Worm (Caenorhabditis elegans) whole organism, L4 larva: ENCODE measurements around the gene smu-2.

ENCODE experiments used
- D1046.2 ChIP-seq: fragments of 200-800 bp; sonication (Bioruptor generic); IDR thresholded peaks from 2 replicates; pipeline ENCODE4 v1.3.6; 2022; ENCODE audit warnings: missing genetic modification characterization, missing compliant biosample characterization
- F26F4.8 ChIP-seq: fragments of 200-800 bp; sonication (Bioruptor generic); conservative IDR thresholded peaks from 2 replicates; pipeline ENCODE4 v1.3.6; 2022; ENCODE audit warnings: missing genetic modification characterization, missing compliant biosample characterization
- F49E8.2 ChIP-seq: sonication (generic microtip); optimal IDR thresholded peaks from 2 replicates; lab custom pipeline; 2016; ENCODE audit warnings: missing compliant biosample characterization, mild to moderate bottlenecking, missing genetic modification characterization, borderline replicate concordance
- R02D3.7 ChIP-seq: fragments of 150-350 bp; sonication (generic microtip); optimal IDR thresholded peaks from 3 replicates; lab custom pipeline; 2014; ENCODE audit warnings: missing biosample characterization, missing genetic modification characterization
- T26A8.4 ChIP-seq: fragments of 200-800 bp; sonication (Bioruptor generic); IDR thresholded peaks from 2 replicates; pipeline ENCODE4 v1.3.6; 2022; ENCODE audit warnings: missing genetic modification characterization, missing compliant biosample characterization
- Y105C5A.15 ChIP-seq: fragments of 200-800 bp; sonication (Bioruptor generic); IDR thresholded peaks from 2 replicates; pipeline ENCODE4 v1.3.6; 2022; ENCODE audit warnings: missing genetic modification characterization, missing compliant biosample characterization
- Y75B8A.6 ChIP-seq: fragments of 200-800 bp; sonication (Bioruptor generic); IDR thresholded peaks from 2 replicates; pipeline ENCODE4 v1.3.6; 2022; ENCODE audit warnings: missing genetic modification reagents, missing genetic modification characterization, missing compliant biosample characterization
- ZK546.5 ChIP-seq, 2 experiments: sonication (generic microtip); optimal IDR thresholded peaks; 2 replicates each; lab custom pipeline; 2017; ENCODE audit warnings: missing biosample characterization in 2 of 2, missing genetic modification characterization in 2 of 2
- aha-1 ChIP-seq: fragments of 150-350 bp; peaks from one replicate; lab custom pipeline; 2014; ENCODE audit warnings: missing biosample characterization, missing genetic modification characterization
- aly-2 ChIP-seq: sonication (generic microtip); optimal IDR thresholded peaks from 2 replicates; lab custom pipeline; 2018; ENCODE audit warnings: missing biosample characterization, missing genetic modification characterization
- ceh-20 ChIP-seq: fragments of 200-800 bp; sonication (Bioruptor generic); IDR thresholded peaks from 2 replicates; pipeline ENCODE4 v1.3.6; 2022; ENCODE audit warnings: missing genetic modification reagents, missing genetic modification characterization, missing compliant biosample characterization
- ceh-32 ChIP-seq: sonication (generic microtip); optimal IDR thresholded peaks from 2 replicates; lab custom pipeline; 2016; ENCODE audit warnings: mild to moderate bottlenecking, missing genetic modification characterization, missing compliant biosample characterization; ENCODE audit not compliant: poor library complexity
- ces-1 ChIP-seq: fragments of 150-350 bp; sonication (generic microtip); optimal IDR thresholded peaks from 4 replicates; lab custom pipeline; 2014; ENCODE audit warnings: missing biosample characterization, missing genetic modification reagents, missing genetic modification characterization
- cey-2 ChIP-seq: sonication (generic microtip); optimal IDR thresholded peaks from 3 replicates; lab custom pipeline; 2017; ENCODE audit warnings: missing genetic modification characterization, mild to moderate bottlenecking, missing compliant biosample characterization, antibody characterized with exemption, borderline replicate concordance; ENCODE audit not compliant: insufficient read depth
- ctbp-1 ChIP-seq: fragments of 200-800 bp; sonication (Bioruptor generic); IDR thresholded peaks from 2 replicates; pipeline ENCODE4 v1.3.6; 2022; ENCODE audit warnings: missing genetic modification reagents, missing genetic modification characterization, missing compliant biosample characterization
- daf-12 ChIP-seq: fragments of 150-350 bp; optimal IDR thresholded peaks from 2 replicates; lab custom pipeline; 2014; ENCODE audit warnings: missing biosample characterization, missing genetic modification reagents, missing genetic modification characterization
- dmd-6 ChIP-seq: fragments of 200-800 bp; sonication (Bioruptor generic); IDR thresholded peaks from 2 replicates; pipeline ENCODE4 v1.3.6; 2022; ENCODE audit warnings: missing genetic modification reagents, missing genetic modification characterization, missing compliant biosample characterization
- dmd-8 ChIP-seq: fragments of 200-800 bp; sonication (Bioruptor generic); IDR thresholded peaks from 2 replicates; pipeline ENCODE4 v1.3.6; 2022; ENCODE audit warnings: missing genetic modification characterization, missing compliant biosample characterization
- dmd-9 ChIP-seq: fragments of 200-800 bp; sonication (Bioruptor generic); IDR thresholded peaks from 2 replicates; pipeline ENCODE4 v1.3.6; 2022; ENCODE audit warnings: missing genetic modification reagents, missing genetic modification characterization, missing compliant biosample characterization
- dpl-1 ChIP-seq: fragments of 150-350 bp; optimal IDR thresholded peaks from 2 replicates; lab custom pipeline; 2014; ENCODE audit warnings: missing biosample characterization, missing genetic modification reagents, missing genetic modification characterization
- egl-27 ChIP-seq: sonication (generic microtip); optimal IDR thresholded peaks from 3 replicates; lab custom pipeline; 2017; ENCODE audit warnings: missing biosample characterization, missing genetic modification reagents, missing genetic modification characterization
- egl-43 ChIP-seq: fragments of 200-800 bp; sonication (Bioruptor generic); IDR thresholded peaks from 2 replicates; pipeline ENCODE4 v1.3.6; 2022; ENCODE audit warnings: missing genetic modification reagents, missing genetic modification characterization, missing compliant biosample characterization
- fkh-10 ChIP-seq: fragments of 150-350 bp; optimal IDR thresholded peaks from 2 replicates; lab custom pipeline; 2014; ENCODE audit warnings: missing biosample characterization, missing genetic modification reagents, missing genetic modification characterization
- hlh-11 ChIP-seq: fragments of 200-800 bp; sonication (Bioruptor generic); optimal IDR thresholded peaks from 2 replicates; lab custom pipeline; 2018; ENCODE audit warnings: mild to moderate bottlenecking, missing genetic modification characterization, missing compliant biosample characterization
- hmg-1.1 ChIP-seq: fragments of 200-800 bp; sonication (Bioruptor generic); IDR thresholded peaks from 2 replicates; pipeline ENCODE4 v1.3.6; 2022; ENCODE audit warnings: missing genetic modification reagents, missing genetic modification characterization, missing compliant biosample characterization
- lin-15B ChIP-seq: fragments of 150-350 bp; sonication (generic microtip); optimal IDR thresholded peaks from 3 replicates; lab custom pipeline; 2014; ENCODE audit warnings: missing biosample characterization, missing genetic modification characterization
- lin-29 ChIP-seq: fragments of 200-800 bp; sonication (Bioruptor generic); IDR thresholded peaks from 2 replicates; pipeline ENCODE4 v1.3.6; 2022; ENCODE audit warnings: missing genetic modification reagents, missing genetic modification characterization, missing compliant biosample characterization
- lin-38 ChIP-seq: fragments of 200-800 bp; sonication (Bioruptor generic); IDR thresholded peaks from 2 replicates; pipeline ENCODE4 v1.3.6; 2022; ENCODE audit warnings: missing genetic modification reagents, missing genetic modification characterization, missing compliant biosample characterization
- lin-39 ChIP-seq: fragments of 150-350 bp; optimal IDR thresholded peaks from 2 replicates; lab custom pipeline; 2014; ENCODE audit warnings: missing biosample characterization, missing genetic modification reagents, missing genetic modification characterization
- lir-3 ChIP-seq: sonication (generic microtip); optimal IDR thresholded peaks from 2 replicates; lab custom pipeline; 2016; ENCODE audit warnings: mild to moderate bottlenecking, missing genetic modification characterization, missing compliant biosample characterization
- madf-9 ChIP-seq: fragments of 200-800 bp; sonication (Bioruptor generic); conservative IDR thresholded peaks from 2 replicates; pipeline ENCODE4 v1.3.6; 2022; ENCODE audit warnings: missing genetic modification reagents, missing genetic modification characterization, missing compliant biosample characterization
- mdl-1 ChIP-seq, 2 experiments: fragments of 150-350 bp in 1 of 2; sonication (generic microtip) in 1 of 2; optimal IDR thresholded peaks; 2 replicates each; lab custom pipeline; 2014 to 2017; ENCODE audit warnings: missing biosample characterization in 2 of 2, missing genetic modification characterization in 2 of 2
- mep-1 ChIP-seq: fragments of 150-350 bp; sonication (generic microtip); optimal IDR thresholded peaks from 3 replicates; lab custom pipeline; 2014; ENCODE audit warnings: missing biosample characterization, missing genetic modification characterization
- mxl-3 ChIP-seq: fragments of 200-800 bp; sonication (Bioruptor generic); optimal IDR thresholded peaks from 2 replicates; lab custom pipeline; 2018; ENCODE audit warnings: mild to moderate bottlenecking, missing genetic modification characterization, missing compliant biosample characterization
- nhr-10 ChIP-seq: fragments of 150-350 bp; optimal IDR thresholded peaks from 2 replicates; lab custom pipeline; 2014; ENCODE audit warnings: missing biosample characterization, missing genetic modification characterization
- nhr-25 ChIP-seq: sonication (generic microtip); optimal IDR thresholded peaks from 2 replicates; lab custom pipeline; 2017; ENCODE audit warnings: missing genetic modification characterization, mild to moderate bottlenecking, missing compliant biosample characterization, antibody characterized with exemption, moderate library complexity, borderline replicate concordance; ENCODE audit not compliant: insufficient read depth
- nhr-28 ChIP-seq: fragments of 150-350 bp; optimal IDR thresholded peaks from 2 replicates; lab custom pipeline; 2014; ENCODE audit warnings: missing biosample characterization, missing genetic modification characterization
- nhr-41 ChIP-seq: fragments of 200-800 bp; sonication (Bioruptor generic); IDR thresholded peaks from 2 replicates; pipeline ENCODE4 v1.3.6; 2022; ENCODE audit warnings: missing genetic modification reagents, missing genetic modification characterization, missing compliant biosample characterization
- nhr-42 ChIP-seq: fragments of 200-800 bp; sonication (Bioruptor generic); IDR thresholded peaks from 2 replicates; pipeline ENCODE4 v1.3.6; 2022; ENCODE audit warnings: missing genetic modification characterization, missing compliant biosample characterization
- nhr-6 ChIP-seq: fragments of 150-350 bp; optimal IDR thresholded peaks from 2 replicates; lab custom pipeline; 2014; ENCODE audit warnings: missing biosample characterization, missing genetic modification characterization
- pha-4 ChIP-seq, 2 experiments: fragments of 150-350 bp in 1 of 2; fragments of 200-800 bp in 1 of 2; sonication (Bioruptor generic) in 1 of 2; IDR thresholded peaks in 1 of 2; optimal IDR thresholded peaks in 1 of 2; 2 replicates each; pipeline versions ENCODE4 v1.3.6 to Lab custom; 2014 to 2022; ENCODE audit warnings: missing genetic modification characterization in 2 of 2, missing genetic modification reagents in 2 of 2, missing biosample characterization in 1 of 2, missing compliant biosample characterization in 1 of 2
- php-3 ChIP-seq: fragments of 200-800 bp; sonication (Bioruptor generic); IDR thresholded peaks from 2 replicates; pipeline ENCODE4 v1.3.6; 2022; ENCODE audit warnings: missing genetic modification reagents, missing genetic modification characterization, missing compliant biosample characterization
- rbr-2 ChIP-seq: sonication (generic microtip); optimal IDR thresholded peaks from 2 replicates; lab custom pipeline; 2016; ENCODE audit warnings: missing genotype, missing genetic modification characterization, missing compliant biosample characterization
- sdz-12 ChIP-seq: fragments of 200-800 bp; sonication (Bioruptor generic); optimal IDR thresholded peaks from 2 replicates; lab custom pipeline; 2018; ENCODE audit warnings: mild to moderate bottlenecking, missing genetic modification characterization, missing compliant biosample characterization
- snpc-1.2 ChIP-seq: fragments of 200-800 bp; sonication (Bioruptor generic); IDR thresholded peaks from 2 replicates; pipeline ENCODE4 v1.3.6; 2022; ENCODE audit warnings: missing genetic modification reagents, missing genetic modification characterization, missing compliant biosample characterization
- vab-7 ChIP-seq: fragments of 200-800 bp; sonication (Bioruptor generic); IDR thresholded peaks from 2 replicates; pipeline ENCODE4 v1.3.6; 2022; ENCODE audit warnings: missing genetic modification reagents, missing genetic modification characterization, missing compliant biosample characterization
- zfp-2 ChIP-seq: sonication (generic microtip); optimal IDR thresholded peaks from 2 replicates; lab custom pipeline; 2016; ENCODE audit warnings: mild to moderate bottlenecking, missing genetic modification characterization, missing compliant biosample characterization
- zfp-3 ChIP-seq: fragments of 200-800 bp; sonication (Bioruptor generic); conservative IDR thresholded peaks from 2 replicates; pipeline ENCODE4 v1.3.6; 2022; ENCODE audit warnings: missing genetic modification reagents, missing genetic modification characterization, missing compliant biosample characterization
- ztf-11 ChIP-seq: fragments of 150-350 bp; optimal IDR thresholded peaks from 2 replicates; lab custom pipeline; 2014; ENCODE audit warnings: missing biosample characterization, missing genetic modification characterization
- ztf-7 ChIP-seq: fragments of 150-350 bp; optimal IDR thresholded peaks from 2 replicates; lab custom pipeline; 2014; ENCODE audit warnings: missing biosample characterization, missing genetic modification characterization

smu-2 gene

DNA sequence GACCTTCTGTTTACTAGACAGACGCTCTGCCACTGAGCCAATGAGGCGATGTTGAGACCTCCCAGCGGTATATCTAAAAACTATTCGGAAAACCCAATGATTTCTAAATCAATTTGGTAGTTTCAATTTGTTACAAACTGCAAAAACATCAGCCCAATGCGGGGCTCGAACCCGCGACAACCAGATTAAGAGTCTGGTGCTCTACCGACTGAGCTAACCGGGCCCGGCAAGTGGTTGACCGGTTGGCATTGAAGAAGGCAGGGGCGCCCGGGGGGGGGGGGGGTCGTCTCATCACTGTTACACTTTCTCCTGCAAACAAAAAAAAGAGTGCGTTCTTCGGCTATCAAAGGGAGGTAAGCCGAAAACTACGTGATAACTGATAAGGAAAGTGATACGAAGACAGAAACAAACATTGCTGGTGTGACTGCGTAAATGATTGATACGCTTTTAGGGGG, 42.9 kb upstream of the smu-2 start (continued):
- TF ChIP-seq dmd-8 (GFP tag; lab: Robert Waterston, UW) (peak; percentile 91), daf-12 (tag; lab: Kevin White, UChicago) (no peak), zfp-3 (peak; percentile 73; the same call in 1 of the 2 replicates), D1046.2 (GFP tag; lab: Robert Waterston, UW) (peak; percentile 77; the same call in 1 of the 2 replicates), nhr-42 (no peak), mxl-3 (GFP tag; lab: Kevin White, UChicago) (peak; percentile 38), ztf-7 (tag; lab: Kevin White, UChicago) (no peak), aly-2 (tag; lab: Kevin White, UChicago) (no peak), Y75B8A.6 (GFP tag; lab: Robert Waterston, UW) (no peak; the same call in 1 of the 2 replicates), fkh-10 (GFP tag; lab: Kevin White, UChicago) (no peak), nhr-6 (tag; lab: Kevin White, UChicago) (no peak), dmd-6 (GFP tag; lab: Robert Waterston, UW) (peak; percentile 81), pha-4 (GFP tag; IDR thresholded peaks at IDR 0.05; lab: Robert Waterston, UW) (peak; percentile 85), pha-4 (tag; optimal IDR thresholded peaks at IDR 0.05; lab: Kevin White, UChicago) (no peak), ces-1 (GFP tag; lab: Kevin White, UChicago) (no peak), egl-43 (peak; percentile 87), aha-1 (tag; lab: Kevin White, UChicago) (peak; percentile 71), ceh-32 (no peak), nhr-28 (peak; percentile 68), madf-9 (peak; percentile 26; the same call in 1 of the 2 replicates), cey-2 (tag; lab: Kevin White, UChicago) (no peak), F49E8.2 (tag; lab: Kevin White, UChicago) (peak; percentile 8), zfp-2 (peak; percentile 6), T26A8.4 (GFP tag; lab: Robert Waterston, UW) (peak; percentile 74), egl-27 (tag; lab: Kevin White, UChicago) (no peak), ztf-11 (no peak), dpl-1 (no peak), nhr-25 (tag; lab: Kevin White, UChicago) (no peak), ceh-20 (GFP tag; lab: Robert Waterston, UW) (peak; percentile 59; the same call in 1 of the 2 replicates), lin-39 (tag; lab: Kevin White, UChicago) (no peak), rbr-2 (tag; lab: Kevin White, UChicago) (peak; percentile 48), php-3 (peak; percentile 77), hlh-11 (tag; lab: Kevin White, UChicago) (peak; percentile 81), F26F4.8 (GFP tag; lab: Robert Waterston, UW) (peak; percentile 81), mdl-1 (tag; optimal IDR thresholded peaks at IDR 0.05; lab: Kevin White, UChicago) (no peak), lin-38 (peak; percentile 81), Y105C5A.15 (GFP tag; lab: Robert Waterston, UW) (peak; percentile 84; the same call in 1 of the 2 replicates), lin-29 (GFP tag; lab: Robert Waterston, UW) (no peak), snpc-1.2 (GFP tag; lab: Robert Waterston, UW) (peak; percentile 80; the same call in 1 of the 2 replicates), dmd-9 (peak; percentile 78), vab-7 (GFP tag; lab: Robert Waterston, UW) (peak; percentile 84), mep-1 (peak; percentile 56), nhr-10 (tag; lab: Kevin White, UChicago) (no peak), sdz-12 (GFP tag; lab: Kevin White, UChicago) (peak; percentile 40), lin-15B (tag; lab: Kevin White, UChicago) (no peak), R02D3.7 (tag; lab: Kevin White, UChicago) (no peak), hmg-1.1 (peak; percentile 75; the same call in 1 of the 2 replicates), ZK546.5 (tag; optimal IDR thresholded peaks at IDR 0.05; lab: Kevin White, UChicago) (no peak), lir-3 (tag; lab: Kevin White, UChicago) (peak; percentile 48), nhr-41 (GFP tag; lab: Robert Waterston, UW) (0 out of 2 replicates have a peak, but pooled peaks have one; percentile 45), ctbp-1 (GFP tag; lab: Robert Waterston, UW) (peak; percentile 67)
